Worm (Caenorhabditis elegans) whole organism, young adult: Measurements from ENCODE around the gene rbg-1.
A peak's percentile ranks its signal among the peaks of the same experiment; 100 is the strongest.

Experiments
- C06A6.2 ChIP-seq: fragments of 200-800 bp; sonication (Bioruptor generic); conservative IDR thresholded peaks from 2 replicates; pipeline ENCODE4 v1.3.6; 2022; ENCODE audit warnings: missing genetic modification characterization, missing compliant biosample characterization
- C17E4.6 ChIP-seq: fragments of 200-800 bp; sonication (Bioruptor generic); IDR thresholded peaks from 2 replicates; pipeline ENCODE4 v1.3.6; 2022; ENCODE audit warnings: missing genetic modification reagents, missing genetic modification characterization, missing compliant biosample characterization
- F33H1.4 ChIP-seq: fragments of 200-800 bp; sonication (Bioruptor generic); IDR thresholded peaks from 2 replicates; pipeline ENCODE4 v1.3.6; 2022; ENCODE audit warnings: missing genetic modification reagents, missing genetic modification characterization, missing compliant biosample characterization
- F49E8.2 ChIP-seq: sonication (generic microtip); optimal IDR thresholded peaks from 3 replicates; lab custom pipeline; 2017; ENCODE audit warnings: missing genetic modification characterization, mild to moderate bottlenecking, missing compliant biosample characterization, antibody characterized with exemption, moderate library complexity; ENCODE audit not compliant: insufficient read depth
- F52B5.7 ChIP-seq: sonication (generic microtip); optimal IDR thresholded peaks from 2 replicates; lab custom pipeline; 2016; ENCODE audit warnings: mild to moderate bottlenecking, missing genetic modification characterization, missing compliant biosample characterization
- F57A8.1 ChIP-seq: fragments of 200-800 bp; sonication (Bioruptor generic); optimal IDR thresholded peaks from 2 replicates; lab custom pipeline; 2018; ENCODE audit warnings: mild to moderate bottlenecking, missing genetic modification characterization, moderate library complexity, missing compliant biosample characterization
- F57C9.4 ChIP-seq: sonication (generic microtip); optimal IDR thresholded peaks from 2 replicates; lab custom pipeline; 2017; ENCODE audit warnings: mild to moderate bottlenecking, missing genetic modification characterization, missing compliant biosample characterization
- K11D2.4 ChIP-seq: fragments of 200-800 bp; sonication (Bioruptor generic); IDR thresholded peaks from 2 replicates; pipeline ENCODE4 v1.3.6; 2022; ENCODE audit warnings: missing genetic modification reagents, missing genetic modification characterization, missing compliant biosample characterization
- Y67H2A.10 ChIP-seq: fragments of 200-800 bp; sonication (Bioruptor generic); conservative IDR thresholded peaks from 2 replicates; pipeline ENCODE4 v1.3.6; 2022; ENCODE audit warnings: missing genetic modification reagents, missing genetic modification characterization, missing compliant biosample characterization
- Y95B8A.8 ChIP-seq: fragments of 200-800 bp; sonication (Bioruptor generic); IDR thresholded peaks from 2 replicates; pipeline ENCODE4 v1.3.6; 2022; ENCODE audit warnings: missing genetic modification reagents, missing genetic modification characterization, missing compliant biosample characterization
- ama-1 ChIP-seq, 3 experiments: fragments of 150-350 bp in 1 of 3; sonication (generic microtip) in 2 of 3; optimal IDR thresholded peaks; 2 replicates each; lab custom pipeline; 2014 to 2018; ENCODE audit warnings: missing biosample characterization in 2 of 3, missing genetic modification characterization in 2 of 3, missing genetic modification reagents in 2 of 3
- aptf-2 ChIP-seq: fragments of 200-800 bp; sonication (Bioruptor generic); conservative IDR thresholded peaks from 2 replicates; pipeline ENCODE4 v1.3.6; 2022; ENCODE audit warnings: missing genetic modification reagents, missing genetic modification characterization, missing compliant biosample characterization
- aptf-3 ChIP-seq: fragments of 200-800 bp; sonication (Bioruptor generic); IDR thresholded peaks from 2 replicates; pipeline ENCODE4 v1.3.6; 2022; ENCODE audit warnings: missing genetic modification characterization, missing compliant biosample characterization
- atf-7 ChIP-seq: sonication (generic microtip); optimal IDR thresholded peaks from 2 replicates; lab custom pipeline; 2017; ENCODE audit warnings: mild to moderate bottlenecking, missing genetic modification characterization, missing compliant biosample characterization
- attf-5 ChIP-seq: fragments of 200-800 bp; sonication (Bioruptor generic); optimal IDR thresholded peaks from 2 replicates; lab custom pipeline; 2018; ENCODE audit warnings: mild to moderate bottlenecking, missing genetic modification characterization, missing compliant biosample characterization
- bed-2 ChIP-seq: fragments of 200-800 bp; sonication (Bioruptor generic); IDR thresholded peaks from 2 replicates; pipeline ENCODE4 v1.3.6; 2022; ENCODE audit warnings: missing genetic modification reagents, missing genetic modification characterization, missing compliant biosample characterization
- cebp-2 ChIP-seq: fragments of 200-800 bp; sonication (Bioruptor generic); IDR thresholded peaks from 2 replicates; pipeline ENCODE4 v1.3.6; 2022; ENCODE audit warnings: missing genetic modification characterization, missing compliant biosample characterization
- ceh-27 ChIP-seq: fragments of 200-800 bp; sonication (Bioruptor generic); optimal IDR thresholded peaks from 2 replicates; lab custom pipeline; 2018; ENCODE audit warnings: mild to moderate bottlenecking, missing genetic modification characterization, moderate library complexity, missing compliant biosample characterization
- ceh-58 ChIP-seq: fragments of 200-800 bp; sonication (Bioruptor generic); IDR thresholded peaks from 2 replicates; pipeline ENCODE4 v1.3.6; 2022; ENCODE audit warnings: missing genetic modification characterization, missing compliant biosample characterization
- ceh-79 ChIP-seq: sonication (generic microtip); optimal IDR thresholded peaks from 2 replicates; lab custom pipeline; 2017; ENCODE audit warnings: mild to moderate bottlenecking, missing genetic modification characterization, missing compliant biosample characterization
- chd-7 ChIP-seq: sonication (generic microtip); optimal IDR thresholded peaks from 2 replicates; lab custom pipeline; 2016; ENCODE audit warnings: mild to moderate bottlenecking, missing genetic modification characterization, moderate library complexity, missing compliant biosample characterization
- die-1 ChIP-seq: sonication (generic microtip); optimal IDR thresholded peaks from 2 replicates; lab custom pipeline; 2016; ENCODE audit warnings: missing genotype, mild to moderate bottlenecking, missing genetic modification characterization, missing compliant biosample characterization
- dox-1 ChIP-seq: fragments of 200-800 bp; sonication (Bioruptor generic); IDR thresholded peaks from 2 replicates; pipeline ENCODE4 v1.3.6; 2022; ENCODE audit warnings: missing genetic modification reagents, missing genetic modification characterization, missing compliant biosample characterization
- egl-18 ChIP-seq: fragments of 200-800 bp; sonication (Bioruptor generic); IDR thresholded peaks from 2 replicates; pipeline ENCODE4 v1.3.6; 2022; ENCODE audit warnings: missing genetic modification reagents, missing genetic modification characterization, missing compliant biosample characterization
- hmg-1.2 ChIP-seq: fragments of 200-800 bp; sonication (Bioruptor generic); IDR thresholded peaks from 2 replicates; pipeline ENCODE4 v1.3.6; 2022; ENCODE audit warnings: missing genetic modification reagents, missing genetic modification characterization, missing compliant biosample characterization
- hrde-1 ChIP-seq: sonication (generic microtip); optimal IDR thresholded peaks from 2 replicates; lab custom pipeline; 2016; ENCODE audit warnings: missing genetic modification characterization, mild to moderate bottlenecking, missing compliant biosample characterization, moderate library complexity, missing genotype, missing genetic modification reagents, borderline replicate concordance
- hsf-1 ChIP-seq: fragments of 200-800 bp; sonication (Bioruptor generic); IDR thresholded peaks from 2 replicates; pipeline ENCODE4 v1.3.6; 2022; ENCODE audit warnings: missing genetic modification reagents, missing genetic modification characterization, missing compliant biosample characterization
- lag-1 ChIP-seq: fragments of 200-800 bp; sonication (Bioruptor generic); IDR thresholded peaks from 2 replicates; pipeline ENCODE4 v1.3.6; 2022; ENCODE audit warnings: missing genetic modification reagents, missing genetic modification characterization, missing compliant biosample characterization
- let-526 ChIP-seq: fragments of 200-800 bp; sonication (Bioruptor generic); IDR thresholded peaks from 2 replicates; pipeline ENCODE4 v1.3.6; 2022; ENCODE audit warnings: missing genetic modification reagents, missing genetic modification characterization, missing compliant biosample characterization
- let-607 ChIP-seq, 2 experiments: fragments of 200-800 bp in 1 of 2; sonication (Bioruptor generic) in 1 of 2; sonication (generic microtip) in 1 of 2; optimal IDR thresholded peaks; 2 replicates each; lab custom pipeline; 2016 to 2018; ENCODE audit warnings: mild to moderate bottlenecking in 2 of 2, missing compliant biosample characterization in 2 of 2, missing genetic modification characterization in 2 of 2, moderate library complexity in 2 of 2, missing genotype in 1 of 2
- lin-54 ChIP-seq: fragments of 200-800 bp; sonication (Bioruptor generic); optimal IDR thresholded peaks from 2 replicates; lab custom pipeline; 2018; ENCODE audit warnings: mild to moderate bottlenecking, missing genetic modification characterization, missing compliant biosample characterization
- lsy-27 ChIP-seq: sonication (generic microtip); optimal IDR thresholded peaks from 2 replicates; lab custom pipeline; 2017; ENCODE audit warnings: missing genetic modification characterization, mild to moderate bottlenecking, missing compliant biosample characterization, antibody characterized with exemption, missing genotype, borderline replicate concordance; ENCODE audit not compliant: insufficient read depth
- mel-28 ChIP-seq: sonication (generic microtip); optimal IDR thresholded peaks from 2 replicates; lab custom pipeline; 2016; ENCODE audit warnings: borderline replicate concordance, mild to moderate bottlenecking, missing genetic modification characterization, missing compliant biosample characterization
- nfya-2 ChIP-seq: fragments of 200-800 bp; sonication (Bioruptor generic); IDR thresholded peaks from 2 replicates; pipeline ENCODE4 v1.3.6; 2022; ENCODE audit warnings: missing genetic modification reagents, missing genetic modification characterization, missing compliant biosample characterization
- rec-8 ChIP-seq, 2 experiments: sonication (generic microtip); optimal IDR thresholded peaks; 2 replicates each; lab custom pipeline; 2016; ENCODE audit warnings: mild to moderate bottlenecking in 2 of 2, missing genetic modification characterization in 2 of 2, missing genetic modification reagents in 2 of 2, missing genotype in 2 of 2, missing biosample characterization in 1 of 2, missing compliant biosample characterization in 1 of 2, moderate library complexity in 1 of 2
- rpc-1 ChIP-seq, 2 experiments: fragments of 150-350 bp in 1 of 2; sonication (generic microtip) in 1 of 2; optimal IDR thresholded peaks; 2 replicates each; lab custom pipeline; 2014 to 2018; ENCODE audit warnings: missing biosample characterization in 1 of 2, missing genetic modification characterization in 1 of 2, missing genetic modification reagents in 1 of 2, missing genotype in 1 of 2
- sdz-38 ChIP-seq: sonication (generic microtip); optimal IDR thresholded peaks from 2 replicates; lab custom pipeline; 2016; ENCODE audit warnings: missing genotype, missing genetic modification characterization, missing compliant biosample characterization
- snpc-1.3 ChIP-seq: sonication (generic microtip); optimal IDR thresholded peaks from 2 replicates; lab custom pipeline; 2017; ENCODE audit warnings: missing genetic modification characterization, mild to moderate bottlenecking, missing compliant biosample characterization, antibody characterized with exemption, moderate library complexity, missing genotype, missing genetic modification reagents; ENCODE audit not compliant: insufficient read depth
- sptf-2 ChIP-seq: fragments of 200-800 bp; sonication (Bioruptor generic); optimal IDR thresholded peaks from 2 replicates; lab custom pipeline; 2018; ENCODE audit warnings: mild to moderate bottlenecking, missing genetic modification characterization, missing compliant biosample characterization
- tbp1 ChIP-seq: fragments of 200-800 bp; sonication (Bioruptor generic); optimal IDR thresholded peaks from 2 replicates; lab custom pipeline; 2018; ENCODE audit warnings: mild to moderate bottlenecking, missing genetic modification characterization, missing compliant biosample characterization
- xnd-1 ChIP-seq: sonication (generic microtip); optimal IDR thresholded peaks from 2 replicates; lab custom pipeline; 2016; ENCODE audit warnings: missing genotype, missing genetic modification reagents, missing genetic modification characterization, missing compliant biosample characterization
- ztf-22 ChIP-seq: fragments of 200-800 bp; sonication (Bioruptor generic); optimal IDR thresholded peaks from 2 replicates; lab custom pipeline; 2018; ENCODE audit warnings: mild to moderate bottlenecking, missing genetic modification characterization, moderate library complexity, missing compliant biosample characterization
- ztf-6 ChIP-seq: fragments of 200-800 bp; sonication (Bioruptor generic); IDR thresholded peaks from 2 replicates; pipeline ENCODE4 v1.3.6; 2022; ENCODE audit warnings: missing genetic modification reagents, missing genetic modification characterization, missing compliant biosample characterization

rbg-1 gene

ce11 chrX:14946464-14947354 is 36.6 kb upstream of the rbg-1 start (continued):
- TF ChIP-seq aptf-2 = no peak
- TF ChIP-seq mel-28 (tag; lab: Kevin White, UChicago) = no peak
- TF ChIP-seq snpc-1.3 (tag; lab: Kevin White, UChicago) = no peak
- TF ChIP-seq nfya-2 = no peak
- TF ChIP-seq tbp1 (GFP tag; lab: Kevin White, UChicago) = no peak
- no peak for TF ChIP-seq chd-7 (tag; lab: Kevin White, UChicago)
- no peak for TF ChIP-seq xnd-1 (tag; lab: Kevin White, UChicago)
- no peak for TF ChIP-seq hsf-1 (GFP tag; lab: Robert Waterston, UW)
- TF ChIP-seq hmg-1.2 (GFP tag; lab: Robert Waterston, UW) = peak; percentile 58; the same call in 1 of the 2 replicates
- no peak for TF ChIP-seq ceh-58 (GFP tag; lab: Robert Waterston, UW)
- TF ChIP-seq ztf-22 (GFP tag; lab: Kevin White, UChicago) = peak; percentile 49
- TF ChIP-seq dox-1 = peak; percentile 51
- no peak for TF ChIP-seq ama-1 (optimal IDR thresholded peaks at IDR 0.05; lab: Kevin White, UChicago)
- TF ChIP-seq ama-1 (GFP tag; optimal IDR thresholded peaks at IDR 0.05; lab: Kevin White, UChicago) = no peak
- TF ChIP-seq C06A6.2 = no peak
- peak; percentile 76; the same call in 1 of the 2 replicates for TF ChIP-seq cebp-2 (GFP tag; lab: Robert Waterston, UW)
- TF ChIP-seq ceh-79 = no peak
- peak; percentile 36 for TF ChIP-seq ceh-27 (GFP tag; lab: Kevin White, UChicago)
- peak; percentile 47 to 51 for TF ChIP-seq let-607 (tag; optimal IDR thresholded peaks at IDR 0.05; lab: Kevin White, UChicago)

DNA sequence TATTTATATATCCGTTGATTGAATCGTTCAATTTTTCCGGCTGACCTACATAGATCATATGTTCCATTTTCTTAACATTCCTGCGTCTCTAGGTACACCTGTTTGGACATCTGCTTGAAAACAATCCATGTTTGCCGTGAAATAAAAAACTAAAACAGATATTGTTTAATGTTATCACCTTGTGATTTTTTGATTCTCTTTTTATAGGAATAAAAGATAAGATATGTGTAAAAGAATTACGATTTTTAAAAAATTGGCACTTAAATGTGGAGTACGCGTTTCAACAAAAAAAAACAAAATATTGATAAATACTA is 36.0 kb upstream of the rbg-1 start:
- TF ChIP-seq hsf-1 (GFP tag; lab: Robert Waterston, UW) (no peak), aptf-2 (no peak), let-526 (GFP tag; lab: Robert Waterston, UW) (no peak), egl-18 (GFP tag; lab: Robert Waterston, UW) (no peak), atf-7 (tag; lab: Kevin White, UChicago) (no peak), ztf-22 (GFP tag; lab: Kevin White, UChicago) (no peak), Y67H2A.10 (GFP tag; lab: Robert Waterston, UW) (no peak), ztf-6 (no peak), bed-2 (GFP tag; lab: Robert Waterston, UW) (no peak), aptf-3 (GFP tag; lab: Robert Waterston, UW) (no peak), Y95B8A.8 (no peak), F57C9.4 (tag; lab: Kevin White, UChicago) (no peak), F52B5.7 (tag; lab: Kevin White, UChicago) (no peak), attf-5 (GFP tag; lab: Kevin White, UChicago) (no peak), rec-8 (tag; optimal IDR thresholded peaks at IDR 0.05; lab: Kevin White, UChicago) (no peak), die-1 (tag; lab: Kevin White, UChicago) (no peak)

DNA sequence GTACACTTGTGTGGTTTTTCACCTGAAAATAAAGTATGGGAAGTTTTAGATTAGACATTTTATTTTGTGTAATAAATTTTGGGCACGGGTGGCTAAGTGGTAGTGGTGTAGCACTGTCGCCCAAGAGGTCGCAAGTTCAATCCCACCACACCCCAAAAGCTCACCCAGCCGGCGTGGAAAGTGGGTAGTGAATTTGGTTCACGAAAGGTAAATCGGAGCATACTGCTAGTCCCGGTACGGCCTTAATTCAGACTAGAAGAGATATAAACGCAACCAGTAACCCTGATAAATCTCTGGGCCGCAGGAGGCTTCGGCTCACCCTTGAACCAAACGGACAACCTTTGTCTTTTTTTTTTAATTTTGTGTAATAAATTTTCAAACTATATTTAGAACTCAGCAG is 31.5 kb upstream of the rbg-1 start:
- TF ChIP-seq F33H1.4 (GFP tag; lab: Robert Waterston, UW) (no peak), lin-54 (GFP tag; lab: Kevin White, UChicago) (no peak), let-607 (tag; optimal IDR thresholded peaks at IDR 0.05; lab: Kevin White, UChicago) (no peak), K11D2.4 (GFP tag; lab: Robert Waterston, UW) (no peak), sptf-2 (no peak), C17E4.6 (no peak), tbp1 (GFP tag; lab: Kevin White, UChicago) (peak; percentile 6), rpc-1 (optimal IDR thresholded peaks at IDR 0.05; lab: Kevin White, UChicago) (peak; percentile 37), rpc-1 (tag; optimal IDR thresholded peaks at IDR 0.05; lab: Kevin White, UChicago) (peak; percentile 65), egl-18 (GFP tag; lab: Robert Waterston, UW) (no peak), hrde-1 (tag; lab: Kevin White, UChicago) (no peak), F57A8.1 (GFP tag; lab: Kevin White, UChicago) (no peak), lag-1 (no peak), sdz-38 (tag; lab: Kevin White, UChicago) (no peak), F49E8.2 (no peak), lsy-27 (tag; lab: Kevin White, UChicago) (no peak)
